Worm (Caenorhabditis elegans) whole organism, midembryonic: Measurements from ENCODE around the gene mec-12.

Source experiments
- T22C8.4 ChIP-seq: fragments of 200-800 bp; sonication (Bioruptor generic); IDR thresholded peaks from 2 replicates; pipeline ENCODE4 v1.3.6; 2022; ENCODE audit warnings: missing genetic modification characterization, missing compliant biosample characterization
- cog-1 ChIP-seq: sonication (generic microtip); optimal IDR thresholded peaks from 2 replicates; lab custom pipeline; 2016; ENCODE audit warnings: missing genetic modification characterization, missing compliant biosample characterization
- med-1 ChIP-seq: sonication (generic microtip); optimal IDR thresholded peaks from 2 replicates; lab custom pipeline; 2017; ENCODE audit warnings: missing genetic modification characterization, mild to moderate bottlenecking, missing compliant biosample characterization, antibody characterized with exemption, missing genetic modification reagents; ENCODE audit not compliant: insufficient read depth
- tab-1 ChIP-seq: fragments of 200-800 bp; sonication (Bioruptor generic); IDR thresholded peaks from 2 replicates; pipeline ENCODE4 v1.3.6; 2022; ENCODE audit warnings: missing genetic modification characterization, missing compliant biosample characterization
- ztf-29 ChIP-seq: fragments of 200-800 bp; sonication (Bioruptor generic); IDR thresholded peaks from 2 replicates; pipeline ENCODE4 v1.3.6; 2022; ENCODE audit warnings: missing genetic modification reagents, missing genetic modification characterization, missing compliant biosample characterization

ce11 chrIII:3161600-3161999, 22.6 kb upstream of the mec-12 start:
- no peak for TF ChIP-seq cog-1 (tag; lab: Kevin White, UChicago)
- TF ChIP-seq tab-1, result no peak
- no peak for TF ChIP-seq med-1 (GFP tag; lab: Kevin White, UChicago)
- no peak for TF ChIP-seq T22C8.4
- no peak for TF ChIP-seq ztf-29 (GFP tag; lab: Robert Waterston, UW)
